Fruit fly (Drosophila melanogaster) whole organism, embryonic: ENCODE results near the gene LIMK1.

Experiments
- ATbp ChIP-seq: fragments of 200-800 bp; sonication (Bioruptor generic); optimal IDR thresholded peaks from 2 replicates; lab custom pipeline; 2017; ENCODE audit warnings: missing biosample characterization, mild to moderate bottlenecking, missing genetic modification characterization, missing genetic modification reagents
- Atf3 ChIP-seq: fragments of 200-800 bp; sonication (Bioruptor generic); optimal IDR thresholded peaks from 3 replicates; lab custom pipeline; 2016; ENCODE audit warnings: missing biosample characterization, missing genetic modification characterization
- Bdp1 ChIP-seq: fragments of 200-800 bp; sonication (Bioruptor generic); optimal IDR thresholded peaks from 3 replicates; lab custom pipeline; 2016; ENCODE audit warnings: missing biosample characterization, missing genetic modification characterization
- C15 ChIP-seq: fragments of 200-800 bp; sonication (Bioruptor generic); IDR thresholded peaks from 3 replicates; pipeline ENCODE4 v1.3.6; 2022; ENCODE audit warnings: missing biosample characterization, missing genetic modification characterization
- CG1024 ChIP-seq: fragments of 200-800 bp; sonication (Bioruptor generic); IDR thresholded peaks from 2 replicates; pipeline ENCODE4 v1.3.6; 2022; ENCODE audit warnings: missing biosample characterization, missing genetic modification characterization
- CG10274 ChIP-seq: fragments of 200-800 bp; sonication (Bioruptor generic); optimal IDR thresholded peaks from 3 replicates; lab custom pipeline; 2017; ENCODE audit warnings: missing biosample characterization, mild to moderate bottlenecking, missing genetic modification characterization
- CG10366 ChIP-seq: fragments of 200-800 bp; sonication (Bioruptor generic); IDR thresholded peaks from 2 replicates; pipeline ENCODE4 v1.3.6; 2022; ENCODE audit warnings: missing biosample characterization, missing genetic modification characterization
- CG12744 ChIP-seq: fragments of 200-800 bp; sonication (Bioruptor generic); optimal IDR thresholded peaks from 2 replicates; lab custom pipeline; 2016; ENCODE audit warnings: missing biosample characterization, missing genetic modification characterization
- CG12942 ChIP-seq: fragments of 200-800 bp; sonication (Bioruptor generic); optimal IDR thresholded peaks from 3 replicates; lab custom pipeline; 2016; ENCODE audit warnings: missing biosample characterization, missing genetic modification characterization
- CG13296 ChIP-seq: fragments of 200-800 bp; sonication (Bioruptor generic); optimal IDR thresholded peaks from 3 replicates; lab custom pipeline; 2018; ENCODE audit warnings: missing biosample characterization, mild to moderate bottlenecking, missing genetic modification characterization
- CG13775 ChIP-seq: fragments of 200-800 bp; sonication (Bioruptor generic); optimal IDR thresholded peaks from 3 replicates; lab custom pipeline; 2017; ENCODE audit warnings: missing biosample characterization, mild to moderate bottlenecking, missing genetic modification characterization
- CG15479 ChIP-seq: fragments of 200-800 bp; sonication (Bioruptor generic); optimal IDR thresholded peaks from 3 replicates; lab custom pipeline; 2019; ENCODE audit warnings: missing biosample characterization, mild to moderate bottlenecking, missing genetic modification characterization, moderate library complexity
- CG17359 ChIP-seq: fragments of 200-800 bp; sonication (Bioruptor generic); optimal IDR thresholded peaks from 3 replicates; lab custom pipeline; 2018; ENCODE audit warnings: missing biosample characterization, mild to moderate bottlenecking, missing genetic modification characterization, moderate library complexity
- CG1832 ChIP-seq: fragments of 200-800 bp; sonication (Bioruptor generic); optimal IDR thresholded peaks from 2 replicates; lab custom pipeline; 2017; ENCODE audit warnings: missing biosample characterization, mild to moderate bottlenecking, missing genetic modification characterization, inconsistent platforms
- CG2199 ChIP-seq: fragments of 200-800 bp; sonication (Bioruptor generic); IDR thresholded peaks from 3 replicates; pipeline ENCODE4 v1.3.6; 2022; ENCODE audit warnings: missing biosample characterization, missing genetic modification characterization
- CG2875 ChIP-seq: fragments of 200-800 bp; sonication (Bioruptor generic); optimal IDR thresholded peaks from 2 replicates; lab custom pipeline; 2017; ENCODE audit warnings: missing biosample characterization, mild to moderate bottlenecking, missing genetic modification characterization, missing genetic modification reagents
- CG31365 ChIP-seq: fragments of 200-800 bp; sonication (Bioruptor generic); optimal IDR thresholded peaks from 2 replicates; lab custom pipeline; 2018; ENCODE audit warnings: missing biosample characterization, mild to moderate bottlenecking, missing genetic modification characterization
- CG32772 ChIP-seq: fragments of 200-800 bp; sonication (Bioruptor generic); IDR thresholded peaks from 2 replicates; pipeline ENCODE4 v1.3.6; 2022; ENCODE audit warnings: missing biosample characterization, missing genetic modification characterization
- CG34224 ChIP-seq: fragments of 200-800 bp; sonication (Bioruptor generic); IDR thresholded peaks from 3 replicates; pipeline ENCODE4 v1.3.6; 2022; ENCODE audit warnings: missing biosample characterization, missing genetic modification characterization; ENCODE audit not compliant: partially characterized antibody
- CG3847 ChIP-seq: fragments of 200-800 bp; sonication (Bioruptor generic); IDR thresholded peaks from 2 replicates; pipeline ENCODE4 v1.3.6; 2022; ENCODE audit warnings: missing biosample characterization, missing genetic modification characterization
- CG4328 ChIP-seq: fragments of 200-800 bp; sonication (Bioruptor generic); optimal IDR thresholded peaks from 3 replicates; lab custom pipeline; 2017; ENCODE audit warnings: missing biosample characterization, missing genetic modification reagents, missing genetic modification characterization
- CG6854 ChIP-seq: fragments of 200-800 bp; sonication (Bioruptor generic); optimal IDR thresholded peaks from 3 replicates; lab custom pipeline; 2017; ENCODE audit warnings: missing biosample characterization, mild to moderate bottlenecking, missing genetic modification characterization
- CG7271 ChIP-seq: fragments of 200-800 bp; sonication (Bioruptor generic); optimal IDR thresholded peaks from 2 replicates; lab custom pipeline; 2018; ENCODE audit warnings: missing biosample characterization, mild to moderate bottlenecking, missing genetic modification characterization, moderate library complexity
- CG9609 ChIP-seq: fragments of 200-800 bp; sonication (Bioruptor generic); optimal IDR thresholded peaks from 3 replicates; lab custom pipeline; 2016; ENCODE audit warnings: missing biosample characterization, missing genetic modification characterization
- Elba2 ChIP-seq: fragments of 200-800 bp; sonication (Bioruptor generic); optimal IDR thresholded peaks from 3 replicates; lab custom pipeline; 2016; ENCODE audit warnings: missing biosample characterization, missing genetic modification characterization
- Fer2 ChIP-seq: fragments of 200-800 bp; sonication (Bioruptor generic); optimal IDR thresholded peaks from 2 replicates; lab custom pipeline; 2018; ENCODE audit warnings: missing biosample characterization, mild to moderate bottlenecking, missing genetic modification characterization, moderate library complexity
- Fer3 ChIP-seq: fragments of 200-800 bp; sonication (Bioruptor generic); optimal IDR thresholded peaks from 2 replicates; lab custom pipeline; 2018; ENCODE audit warnings: missing biosample characterization, mild to moderate bottlenecking, missing genetic modification characterization, moderate library complexity
- Hr39 ChIP-seq: fragments of >200 bp; optimal IDR thresholded peaks from 2 replicates; lab custom pipeline; 2017
- Med ChIP-seq: fragments of 200-800 bp; sonication (Bioruptor generic); peaks from one replicate; lab custom pipeline; 2016; ENCODE audit warnings: missing biosample characterization, missing genetic modification characterization, mild to moderate bottlenecking, inconsistent platforms, moderate library complexity
- Nf-YA ChIP-seq: fragments of 200-800 bp; sonication (Bioruptor generic); IDR thresholded peaks from 2 replicates; pipeline ENCODE4 v1.3.6; 2022; ENCODE audit warnings: missing biosample characterization, missing genetic modification characterization
- Rfx ChIP-seq: fragments of 200-800 bp; sonication (Bioruptor generic); IDR thresholded peaks from 2 replicates; pipeline ENCODE4 v1.3.6; 2022; ENCODE audit warnings: missing biosample characterization, missing genetic modification characterization
- Side ChIP-seq: fragments of 200-800 bp; sonication (Bioruptor generic); optimal IDR thresholded peaks from 2 replicates; lab custom pipeline; 2016; ENCODE audit warnings: missing biosample characterization, missing genetic modification characterization
- Usf ChIP-seq: fragments of 200-800 bp; sonication (Bioruptor generic); optimal IDR thresholded peaks from 2 replicates; lab custom pipeline; 2017; ENCODE audit warnings: missing genotype, missing biosample characterization, missing genetic modification characterization
- abd-A ChIP-seq: fragments of 200-800 bp; sonication (Bioruptor generic); optimal IDR thresholded peaks from 3 replicates; lab custom pipeline; 2019; ENCODE audit warnings: missing biosample characterization, mild to moderate bottlenecking, missing genetic modification characterization, moderate library complexity
- btn ChIP-seq: fragments of 200-800 bp; sonication (Bioruptor generic); optimal IDR thresholded peaks from 2 replicates; lab custom pipeline; 2016; ENCODE audit warnings: missing biosample characterization, missing genetic modification characterization
- cg ChIP-seq: fragments of 200-800 bp; sonication (Bioruptor generic); optimal IDR thresholded peaks from 3 replicates; lab custom pipeline; 2019; ENCODE audit warnings: missing biosample characterization, mild to moderate bottlenecking, missing genetic modification characterization, moderate library complexity
- crol ChIP-seq: fragments of 200-800 bp; sonication (Bioruptor generic); IDR thresholded peaks from 2 replicates; pipeline ENCODE4 v1.3.6; 2022; ENCODE audit warnings: missing biosample characterization, missing genetic modification characterization
- danr ChIP-seq: fragments of 200-800 bp; sonication (Bioruptor generic); IDR thresholded peaks from 2 replicates; pipeline ENCODE4 v1.3.6; 2022; ENCODE audit warnings: missing biosample characterization, missing genetic modification characterization
- dysf ChIP-seq: fragments of 200-800 bp; sonication (Bioruptor generic); IDR thresholded peaks from 3 replicates; pipeline ENCODE4 v1.3.6; 2022; ENCODE audit warnings: missing biosample characterization, missing genetic modification characterization
- hth ChIP-seq: fragments of >200 bp; optimal IDR thresholded peaks from 2 replicates; lab custom pipeline; 2017; ENCODE audit warnings: inconsistent platforms
- insv ChIP-seq, 2 experiments: fragments of 200-800 bp; sonication (Bioruptor generic); optimal IDR thresholded peaks; 3 replicates each; lab custom pipeline; 2016 to 2018; ENCODE audit warnings: missing biosample characterization in 2 of 2, missing genetic modification characterization in 2 of 2
- lola ChIP-seq, 3 experiments: fragments of >200 bp in 2 of 3; fragments of 200-800 bp in 1 of 3; sonication (Bioruptor generic) in 1 of 3; optimal IDR thresholded peaks; 2 replicates each; lab custom pipeline; 2017 to 2019; ENCODE audit warnings: missing biosample characterization in 3 of 3, missing genetic modification characterization in 3 of 3, mild to moderate bottlenecking in 1 of 3, moderate library complexity in 1 of 3
- nerfin-1 ChIP-seq: fragments of 200-800 bp; sonication (Bioruptor generic); optimal IDR thresholded peaks from 3 replicates; lab custom pipeline; 2019; ENCODE audit warnings: missing biosample characterization, mild to moderate bottlenecking, missing genetic modification characterization, moderate library complexity
- odd ChIP-seq: fragments of 200-800 bp; sonication (Bioruptor generic); optimal IDR thresholded peaks from 2 replicates; lab custom pipeline; 2017; ENCODE audit warnings: missing biosample characterization, mild to moderate bottlenecking, missing genetic modification characterization
- org-1 ChIP-seq: fragments of 200-800 bp; sonication (Bioruptor generic); optimal IDR thresholded peaks from 2 replicates; lab custom pipeline; 2017; ENCODE audit warnings: missing biosample characterization, missing genetic modification characterization
- sc ChIP-seq, 3 experiments: fragments of >200 bp in 2 of 3; fragments of 200-800 bp in 1 of 3; sonication (Bioruptor generic) in 1 of 3; optimal IDR thresholded peaks; 2 replicates in 2 of 3; 3 replicates in 1 of 3; lab custom pipeline; 2017; ENCODE audit warnings: mild to moderate bottlenecking in 1 of 3, missing biosample characterization in 1 of 3, missing genetic modification characterization in 1 of 3, missing genetic modification reagents in 1 of 3
- wdn ChIP-seq: fragments of 200-800 bp; sonication (Bioruptor generic); IDR thresholded peaks from 2 replicates; pipeline ENCODE4 v1.3.6; 2022; ENCODE audit warnings: missing biosample characterization, missing genetic modification characterization
- zen ChIP-seq: fragments of 200-800 bp; sonication (Bioruptor generic); optimal IDR thresholded peaks from 3 replicates; lab custom pipeline; 2018; ENCODE audit warnings: missing biosample characterization, mild to moderate bottlenecking, missing genetic modification characterization, moderate library complexity

The LIMK1 gene

DNA sequence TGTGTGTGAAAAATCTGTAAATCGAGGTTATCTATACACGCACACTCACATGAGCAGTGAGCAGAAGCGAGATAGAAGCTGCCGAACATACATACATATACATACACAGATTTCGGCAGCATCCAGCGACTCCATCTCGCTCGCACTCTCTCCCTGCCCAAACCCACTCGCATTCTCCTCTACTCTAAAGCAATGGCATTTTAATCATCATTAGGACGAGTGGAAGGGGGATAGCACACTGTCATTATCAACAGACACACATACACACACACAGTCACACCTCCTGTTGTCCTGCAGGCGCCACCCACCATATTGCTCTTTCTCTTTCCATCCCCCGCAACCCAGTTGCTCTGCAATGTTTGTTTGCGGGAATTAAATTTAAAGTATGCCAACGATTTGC is 42.0 kb upstream of the LIMK1 start:
- TF ChIP-seq nerfin-1 (peak; percentile 79), CG13775 (GFP tag; lab: Kevin White, UChicago) (no peak), cg (GFP tag; lab: Kevin White, UChicago) (peak; percentile 40), CG1832 (peak; percentile 44), Med (peak; percentile 58), CG4328 (GFP tag; lab: Kevin White, UChicago) (no peak), CG31365 (tag; lab: Kevin White, UChicago) (peak; percentile 61), abd-A (peak; percentile 81), zen (tag; lab: Kevin White, UChicago) (peak; percentile 31), CG17359 (tag; lab: Kevin White, UChicago) (no peak)

- TF ChIP-seq ATbp (no peak), CG10366 (no peak), Atf3 (GFP tag; lab: Kevin White, UChicago) (no peak), CG31365 (tag; lab: Kevin White, UChicago) (peak; percentile 62), CG2875 (GFP tag; lab: Kevin White, UChicago) (no peak), btn (GFP tag; lab: Kevin White, UChicago) (no peak), CG6854 (GFP tag; lab: Kevin White, UChicago) (peak; percentile 1), cg (GFP tag; lab: Kevin White, UChicago) (peak; percentile 16), insv (GFP tag; optimal IDR thresholded peaks at IDR 0.05; lab: Kevin White, UChicago) (peak in 1 of 2 experiments; percentile 81), Side (GFP tag; lab: Kevin White, UChicago) (no peak), Elba2 (peak; percentile 27), nerfin-1 (peak; percentile 21)
Observed at dm6 chrX:12633204-12633603, 41.2 kb upstream of the LIMK1 start.

DNA sequence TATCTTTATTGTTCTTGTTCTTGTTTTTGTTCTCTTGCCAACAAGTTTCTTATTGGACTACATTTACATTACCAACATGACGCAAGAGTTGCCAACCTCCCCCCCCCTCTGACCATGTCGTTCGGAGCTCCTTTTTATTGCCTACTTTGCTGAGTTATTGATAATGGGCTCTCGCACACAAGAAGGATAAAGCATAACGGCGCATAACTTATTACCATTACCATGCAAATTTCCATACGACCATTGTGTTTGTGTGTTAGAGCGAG is 40.1 kb upstream of the LIMK1 start:
- TF ChIP-seq CG34224 (GFP tag; lab: Robert Waterston, UW) (no peak), dysf (GFP tag; lab: Robert Waterston, UW) (no peak), CG6854 (GFP tag; lab: Kevin White, UChicago) (no peak), CG12942 (GFP tag; lab: Kevin White, UChicago) (no peak), CG7271 (tag; lab: Kevin White, UChicago) (no peak), CG1024 (GFP tag; lab: Robert Waterston, UW) (no peak), org-1 (GFP tag; lab: Kevin White, UChicago) (no peak), abd-A (peak; percentile 58), lola (GFP tag; optimal IDR thresholded peaks at IDR 0.05; lab: Kevin White, UChicago) (no peak), Hr39 (no peak), CG15479 (GFP tag; lab: Kevin White, UChicago) (peak; percentile 40), CG32772 (GFP tag; lab: Robert Waterston, UW) (no peak), Nf-YA (GFP tag; lab: Robert Waterston, UW) (no peak), wdn (GFP tag; lab: Robert Waterston, UW) (no peak), danr (GFP tag; lab: Robert Waterston, UW) (no peak), Rfx (GFP tag; lab: Robert Waterston, UW) (no peak), Fer3 (tag; lab: Kevin White, UChicago) (no peak), CG2199 (GFP tag; lab: Robert Waterston, UW) (no peak), crol (GFP tag; lab: Robert Waterston, UW) (peak; percentile 18), CG13296 (GFP tag; lab: Kevin White, UChicago) (no peak), CG3847 (GFP tag; lab: Robert Waterston, UW) (no peak), C15 (GFP tag; lab: Robert Waterston, UW) (no peak), hth (lab: Kevin White, UChicago) (no peak), CG12744 (GFP tag; lab: Kevin White, UChicago) (no peak), Fer2 (no peak), odd (GFP tag; lab: Kevin White, UChicago) (no peak), CG9609 (GFP tag; lab: Kevin White, UChicago) (no peak), sc (optimal IDR thresholded peaks at IDR 0.05; lab: Kevin White, UChicago) (no peak), sc (GFP tag; optimal IDR thresholded peaks at IDR 0.05; lab: Kevin White, UChicago) (no peak), CG10274 (GFP tag; lab: Kevin White, UChicago) (no peak), Bdp1 (no peak), Med (peak; percentile 6), Usf (no peak), CG31365 (tag; lab: Kevin White, UChicago) (no peak), insv (GFP tag; optimal IDR thresholded peaks at IDR 0.05; lab: Kevin White, UChicago) (peak; percentile 47 to 91)
